Worm (Caenorhabditis elegans) whole organism, midembryonic: ENCODE measurements around the gene F14H12.17.

Source experiments
- cog-1 ChIP-seq: sonication (generic microtip); optimal IDR thresholded peaks from 2 replicates; lab custom pipeline; 2016; ENCODE audit warnings: missing genetic modification characterization, missing compliant biosample characterization
- flt-1 ChIP-seq: fragments of 200-800 bp; sonication (Bioruptor generic); IDR thresholded peaks from 2 replicates; pipeline ENCODE4 v1.3.6; 2022; ENCODE audit warnings: missing genetic modification characterization, missing compliant biosample characterization
- klf-2 ChIP-seq: fragments of 200-800 bp; sonication (Bioruptor generic); conservative IDR thresholded peaks from 2 replicates; pipeline ENCODE4 v1.3.6; 2022; ENCODE audit warnings: missing genetic modification reagents, missing genetic modification characterization, missing compliant biosample characterization
- ref-1 ChIP-seq: fragments of 200-800 bp; sonication (Bioruptor generic); conservative IDR thresholded peaks from 2 replicates; pipeline ENCODE4 v1.3.6; 2022; ENCODE audit warnings: missing genetic modification reagents, missing genetic modification characterization, missing compliant biosample characterization
- tab-1 ChIP-seq: fragments of 200-800 bp; sonication (Bioruptor generic); IDR thresholded peaks from 2 replicates; pipeline ENCODE4 v1.3.6; 2022; ENCODE audit warnings: missing genetic modification characterization, missing compliant biosample characterization
- ztf-23 ChIP-seq: fragments of 200-800 bp; sonication (Bioruptor generic); IDR thresholded peaks from 2 replicates; pipeline ENCODE4 v1.3.6; 2022; ENCODE audit warnings: missing genetic modification reagents, missing genetic modification characterization, missing compliant biosample characterization

DNA sequence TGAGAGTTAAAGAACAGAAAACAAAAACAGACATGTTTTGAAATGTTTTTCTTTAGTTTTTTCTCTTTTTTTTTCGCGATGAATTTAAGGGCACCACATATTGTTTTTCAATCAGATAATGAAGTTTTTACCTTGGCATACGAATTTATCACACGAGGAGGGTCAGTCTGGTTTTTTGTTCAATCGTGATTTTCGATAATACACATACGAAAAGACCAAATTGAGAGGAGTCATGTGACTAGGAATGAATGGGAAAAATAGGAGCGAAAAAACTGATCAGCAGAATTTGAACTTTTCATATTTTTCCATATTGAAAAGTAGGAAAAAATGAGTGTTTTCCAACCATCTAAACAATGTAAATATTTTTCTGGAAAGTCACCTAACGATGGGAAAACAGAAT lies 23.4 kb upstream of the F14H12.17 start:
- TF ChIP-seq klf-2 (GFP tag; lab: Robert Waterston, UW) = no peak
- TF ChIP-seq flt-1 (GFP tag; lab: Robert Waterston, UW) = no peak
- no peak for TF ChIP-seq cog-1
- no peak for TF ChIP-seq ztf-23 (GFP tag; lab: Robert Waterston, UW)
- TF ChIP-seq tab-1 (GFP tag; lab: Robert Waterston, UW) = no peak
- TF ChIP-seq ref-1 (GFP tag; lab: Robert Waterston, UW) = no peak
